Fruit fly (Drosophila melanogaster) whole organism, embryonic: Measurements from ENCODE around the gene CG5938.
A peak's percentile ranks its signal among the peaks of the same experiment; 100 is the strongest.

Experiments used
- CG10209 ChIP-seq: fragments of 200-800 bp; sonication (Bioruptor generic); optimal IDR thresholded peaks from 3 replicates; lab custom pipeline; 2017; ENCODE audit warnings: missing biosample characterization, mild to moderate bottlenecking, missing genetic modification characterization, missing genetic modification reagents
- CG10959 ChIP-seq: fragments of 200-800 bp; sonication (Bioruptor generic); IDR thresholded peaks from 2 replicates; pipeline ENCODE4 v1.3.6; 2022; ENCODE audit warnings: missing biosample characterization, missing genetic modification characterization
- CG11398 ChIP-seq: fragments of 200-800 bp; sonication (Bioruptor generic); optimal IDR thresholded peaks from 2 replicates; lab custom pipeline; 2016; ENCODE audit warnings: missing biosample characterization, missing genetic modification characterization
- CG12104 ChIP-seq: fragments of 200-800 bp; sonication (Bioruptor generic); optimal IDR thresholded peaks from 3 replicates; lab custom pipeline; 2016; ENCODE audit warnings: missing biosample characterization, missing genetic modification characterization
- CG12299 ChIP-seq: fragments of 200-800 bp; sonication (Bioruptor generic); optimal IDR thresholded peaks from 2 replicates; lab custom pipeline; 2018; ENCODE audit warnings: missing biosample characterization, mild to moderate bottlenecking, missing genetic modification characterization
- CG17568 ChIP-seq: fragments of 200-800 bp; sonication (Bioruptor generic); optimal IDR thresholded peaks from 2 replicates; lab custom pipeline; 2018; ENCODE audit warnings: missing biosample characterization, mild to moderate bottlenecking, missing genetic modification characterization, moderate library complexity
- CG18011 ChIP-seq: fragments of 200-800 bp; sonication (Bioruptor generic); optimal IDR thresholded peaks from 2 replicates; lab custom pipeline; 2017; ENCODE audit warnings: missing biosample characterization, missing genetic modification characterization, mild to moderate bottlenecking, moderate library complexity, missing genotype
- CG18476 ChIP-seq: fragments of 200-800 bp; sonication (Bioruptor generic); optimal IDR thresholded peaks from 2 replicates; lab custom pipeline; 2016; ENCODE audit warnings: missing biosample characterization, mild to moderate bottlenecking, missing genetic modification characterization
- CG2202 ChIP-seq: fragments of 200-800 bp; sonication (Bioruptor generic); optimal IDR thresholded peaks from 2 replicates; lab custom pipeline; 2018; ENCODE audit warnings: missing biosample characterization, mild to moderate bottlenecking, missing genetic modification characterization
- CG31441 ChIP-seq: fragments of 200-800 bp; sonication (Bioruptor generic); IDR thresholded peaks from 2 replicates; pipeline ENCODE4 v1.3.6; 2022; ENCODE audit warnings: missing biosample characterization, missing genetic modification characterization
- CG42726 ChIP-seq: fragments of 200-800 bp; sonication (Bioruptor generic); IDR thresholded peaks from 2 replicates; pipeline ENCODE4 v1.3.6; 2022; ENCODE audit warnings: missing biosample characterization, missing genetic modification characterization; ENCODE audit not compliant: partially characterized antibody
- CG4282 ChIP-seq: fragments of 200-800 bp; sonication (Bioruptor generic); optimal IDR thresholded peaks from 2 replicates; lab custom pipeline; 2016; ENCODE audit warnings: missing biosample characterization, missing genetic modification characterization
- CG4328 ChIP-seq: fragments of 200-800 bp; sonication (Bioruptor generic); optimal IDR thresholded peaks from 3 replicates; lab custom pipeline; 2017; ENCODE audit warnings: missing biosample characterization, missing genetic modification reagents, missing genetic modification characterization
- CG4404 ChIP-seq: fragments of 200-800 bp; sonication (Bioruptor generic); IDR thresholded peaks from 2 replicates; pipeline ENCODE4 v1.3.6; 2022; ENCODE audit warnings: missing biosample characterization, missing genetic modification characterization
- CG7271 ChIP-seq: fragments of 200-800 bp; sonication (Bioruptor generic); optimal IDR thresholded peaks from 2 replicates; lab custom pipeline; 2018; ENCODE audit warnings: missing biosample characterization, mild to moderate bottlenecking, missing genetic modification characterization, moderate library complexity
- CG7839 ChIP-seq: fragments of 200-800 bp; sonication (Bioruptor generic); optimal IDR thresholded peaks from 3 replicates; lab custom pipeline; 2018; ENCODE audit warnings: missing biosample characterization, mild to moderate bottlenecking, missing genetic modification characterization, moderate library complexity
- CG7928 ChIP-seq: fragments of 200-800 bp; sonication (Bioruptor generic); optimal IDR thresholded peaks from 2 replicates; lab custom pipeline; 2017; ENCODE audit warnings: missing biosample characterization, mild to moderate bottlenecking, missing genetic modification characterization
- CG8944 ChIP-seq: fragments of 200-800 bp; sonication (Bioruptor generic); optimal IDR thresholded peaks from 3 replicates; lab custom pipeline; 2016; ENCODE audit warnings: missing biosample characterization, missing genetic modification characterization
- CG9876 ChIP-seq: fragments of 200-800 bp; sonication (Bioruptor generic); optimal IDR thresholded peaks from 2 replicates; lab custom pipeline; 2016; ENCODE audit warnings: missing biosample characterization, missing genetic modification characterization
- CrebB ChIP-seq: fragments of 200-800 bp; sonication (Bioruptor generic); optimal IDR thresholded peaks from 3 replicates; lab custom pipeline; 2018; ENCODE audit warnings: missing biosample characterization, mild to moderate bottlenecking, missing genetic modification characterization
- D ChIP-seq, 2 experiments: fragments of 200-800 bp in 1 of 2; fragments of >200 bp in 1 of 2; sonication (Bioruptor generic) in 1 of 2; optimal IDR thresholded peaks; 2 replicates in 1 of 2; 3 replicates in 1 of 2; lab custom pipeline; 2017; ENCODE audit warnings: mild to moderate bottlenecking in 1 of 2, missing biosample characterization in 1 of 2, missing genetic modification characterization in 1 of 2, missing genetic modification reagents in 1 of 2
- Ets65A ChIP-seq: fragments of 200-800 bp; sonication (Bioruptor generic); peaks from one replicate; lab custom pipeline; 2016; ENCODE audit warnings: missing biosample characterization, missing genetic modification characterization
- HmgZ ChIP-seq: fragments of 200-800 bp; sonication (Bioruptor generic); optimal IDR thresholded peaks from 2 replicates; lab custom pipeline; 2018; ENCODE audit warnings: missing biosample characterization, mild to moderate bottlenecking, missing genetic modification characterization
- Hmr ChIP-seq: fragments of 200-800 bp; sonication (Bioruptor generic); optimal IDR thresholded peaks from 3 replicates; lab custom pipeline; 2017; ENCODE audit warnings: mild to moderate bottlenecking, missing biosample characterization, missing genetic modification reagents, missing genetic modification characterization
- Lpt ChIP-seq: fragments of >200 bp; optimal IDR thresholded peaks from 2 replicates; lab custom pipeline; 2018; ENCODE audit warnings: missing biosample characterization, missing genetic modification characterization
- MBD-R2 ChIP-seq: fragments of 200-800 bp; sonication (Bioruptor generic); IDR thresholded peaks from 2 replicates; pipeline ENCODE4 v1.3.6; 2022; ENCODE audit warnings: missing biosample characterization, missing genetic modification characterization
- Sin3A ChIP-seq: fragments of >200 bp; optimal IDR thresholded peaks from 2 replicates; lab custom pipeline; 2018
- Xbp1 ChIP-seq: fragments of 200-800 bp; sonication (Bioruptor generic); optimal IDR thresholded peaks from 3 replicates; lab custom pipeline; 2016; ENCODE audit warnings: missing biosample characterization, mild to moderate bottlenecking, missing genetic modification characterization
- abd-A ChIP-seq: fragments of 200-800 bp; sonication (Bioruptor generic); optimal IDR thresholded peaks from 3 replicates; lab custom pipeline; 2019; ENCODE audit warnings: missing biosample characterization, mild to moderate bottlenecking, missing genetic modification characterization, moderate library complexity
- amos ChIP-seq: fragments of 200-800 bp; sonication (Bioruptor generic); IDR thresholded peaks from 2 replicates; pipeline ENCODE4 v1.3.6; 2022; ENCODE audit warnings: missing biosample characterization, missing genetic modification characterization; ENCODE audit not compliant: partially characterized antibody
- corto ChIP-seq: fragments of 200-800 bp; sonication (Bioruptor generic); optimal IDR thresholded peaks from 2 replicates; lab custom pipeline; 2016; ENCODE audit warnings: missing biosample characterization, mild to moderate bottlenecking, missing genetic modification characterization, moderate library complexity
- dan ChIP-seq: fragments of 200-800 bp; sonication (Bioruptor generic); IDR thresholded peaks from 2 replicates; pipeline ENCODE4 v1.3.6; 2022; ENCODE audit warnings: missing biosample characterization, missing genetic modification characterization
- dm ChIP-seq: fragments of 200-800 bp; sonication (Bioruptor generic); optimal IDR thresholded peaks from 3 replicates; lab custom pipeline; 2016; ENCODE audit warnings: missing biosample characterization, missing genetic modification characterization
- ems ChIP-seq: fragments of 200-800 bp; sonication (Bioruptor generic); optimal IDR thresholded peaks from 3 replicates; lab custom pipeline; 2016; ENCODE audit warnings: missing biosample characterization, missing genetic modification characterization
- fd3F ChIP-seq: fragments of 200-800 bp; sonication (Bioruptor generic); optimal IDR thresholded peaks from 2 replicates; lab custom pipeline; 2018; ENCODE audit warnings: missing biosample characterization, mild to moderate bottlenecking, missing genetic modification characterization, moderate library complexity
- gce ChIP-seq: fragments of 200-800 bp; sonication (Bioruptor generic); IDR thresholded peaks from 3 replicates; pipeline ENCODE4 v1.3.6; 2022; ENCODE audit warnings: missing biosample characterization, missing genetic modification characterization
- grn ChIP-seq: fragments of 200-800 bp; sonication (Bioruptor generic); optimal IDR thresholded peaks from 3 replicates; lab custom pipeline; 2017; ENCODE audit warnings: missing biosample characterization, missing genetic modification characterization
- gsb ChIP-seq: fragments of 200-800 bp; sonication (Bioruptor generic); IDR thresholded peaks from 2 replicates; pipeline ENCODE4 v1.3.6; 2022; ENCODE audit warnings: missing biosample characterization, missing genetic modification characterization
- h ChIP-seq: fragments of >200 bp; optimal IDR thresholded peaks from 2 replicates; lab custom pipeline; 2017
- hb ChIP-seq: fragments of 200-800 bp; sonication (Bioruptor generic); IDR thresholded peaks from 3 replicates; pipeline ENCODE4 v1.3.6; 2022; ENCODE audit warnings: missing biosample characterization, missing genetic modification characterization; ENCODE audit not compliant: partially characterized antibody
- nerfin-1 ChIP-seq: fragments of 200-800 bp; sonication (Bioruptor generic); optimal IDR thresholded peaks from 3 replicates; lab custom pipeline; 2019; ENCODE audit warnings: missing biosample characterization, mild to moderate bottlenecking, missing genetic modification characterization, moderate library complexity
- nerfin-2 ChIP-seq: fragments of 200-800 bp; sonication (Bioruptor generic); IDR thresholded peaks from 2 replicates; pipeline ENCODE4 v1.3.6; 2022; ENCODE audit warnings: missing biosample characterization, missing genetic modification characterization; ENCODE audit not compliant: partially characterized antibody
- p53 ChIP-seq: fragments of 200-800 bp; sonication (Bioruptor generic); optimal IDR thresholded peaks from 2 replicates; lab custom pipeline; 2016; ENCODE audit warnings: missing biosample characterization, missing genetic modification characterization
- pros ChIP-seq: fragments of 200-800 bp; sonication (Bioruptor generic); optimal IDR thresholded peaks from 3 replicates; lab custom pipeline; 2019; ENCODE audit warnings: missing biosample characterization, mild to moderate bottlenecking, missing genetic modification characterization, moderate library complexity
- rib ChIP-seq: fragments of 200-800 bp; sonication (Bioruptor generic); IDR thresholded peaks from 2 replicates; pipeline ENCODE4 v1.3.6; 2022; ENCODE audit warnings: missing biosample characterization, missing genetic modification characterization
- sna ChIP-seq: fragments of 200-800 bp; sonication (Bioruptor generic); IDR thresholded peaks from 2 replicates; pipeline ENCODE4 v1.3.6; 2022; ENCODE audit warnings: missing biosample characterization, missing genetic modification characterization; ENCODE audit not compliant: partially characterized antibody
- so ChIP-seq: fragments of 200-800 bp; sonication (Bioruptor generic); IDR thresholded peaks from 3 replicates; pipeline ENCODE4 v1.3.6; 2022; ENCODE audit warnings: missing biosample characterization, missing genetic modification characterization
- tll ChIP-seq, 2 experiments: fragments of 200-800 bp in 1 of 2; fragments of >200 bp in 1 of 2; sonication (Bioruptor generic) in 1 of 2; optimal IDR thresholded peaks; 2 replicates each; lab custom pipeline; 2017 to 2019; ENCODE audit warnings: missing biosample characterization in 2 of 2, missing genetic modification characterization in 2 of 2, mild to moderate bottlenecking in 1 of 2, moderate library complexity in 1 of 2
- unpg ChIP-seq: fragments of 200-800 bp; sonication (Bioruptor generic); optimal IDR thresholded peaks from 3 replicates; lab custom pipeline; 2018; ENCODE audit warnings: missing biosample characterization, mild to moderate bottlenecking, missing genetic modification characterization, moderate library complexity
- vvl ChIP-seq: fragments of 200-800 bp; sonication (Bioruptor generic); IDR thresholded peaks from 2 replicates; pipeline ENCODE4 v1.3.6; 2022; ENCODE audit warnings: missing biosample characterization, missing genetic modification characterization
- zfh1 ChIP-seq: fragments of 200-800 bp; sonication (Bioruptor generic); IDR thresholded peaks from 3 replicates; pipeline ENCODE4 v1.3.6; 2022; ENCODE audit warnings: missing biosample characterization, missing genetic modification characterization

CG5938 gene

DNA sequence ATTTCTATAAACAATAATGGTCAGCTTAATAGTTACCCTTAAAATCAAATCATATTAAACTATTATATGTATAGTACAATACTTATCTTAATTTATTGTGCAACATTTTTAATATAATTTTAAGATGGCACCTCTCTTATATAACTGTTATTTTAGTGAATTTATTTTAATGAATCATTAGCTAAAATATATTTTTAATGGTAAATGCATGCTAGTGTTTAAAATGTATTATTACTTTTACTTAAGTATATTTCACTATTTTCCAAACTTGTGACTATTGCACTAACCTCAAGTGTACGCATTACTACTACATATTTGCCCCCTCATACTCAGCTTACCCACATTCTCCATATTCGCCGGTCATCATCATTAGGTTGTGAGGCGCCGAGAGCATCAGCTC lies 28.3 kb upstream of the CG5938 start (continued):
- TF ChIP-seq sna (GFP tag; lab: Robert Waterston, UW) = no peak
- TF ChIP-seq so = no peak
- TF ChIP-seq D (optimal IDR thresholded peaks at IDR 0.05; lab: Kevin White, UChicago) = no peak
- peak; percentile 72 for TF ChIP-seq D (GFP tag; optimal IDR thresholded peaks at IDR 0.05; lab: Kevin White, UChicago)
- TF ChIP-seq CG7839 (tag; lab: Kevin White, UChicago) = peak; percentile 92
- no peak for TF ChIP-seq CG11398 (GFP tag; lab: Kevin White, UChicago)
- no peak for TF ChIP-seq CG4404
- TF ChIP-seq CG8944 (GFP tag; lab: Kevin White, UChicago) = no peak
- no peak for TF ChIP-seq nerfin-2
- TF ChIP-seq nerfin-1 (tag; lab: Kevin White, UChicago) = peak; percentile 87
- TF ChIP-seq CG10209 (GFP tag; lab: Kevin White, UChicago) = peak; percentile 78
- peak; percentile 61 for TF ChIP-seq HmgZ
- peak; percentile 46; the same call in 1 of the 3 replicates for TF ChIP-seq zfh1 (GFP tag; lab: Robert Waterston, UW)
- TF ChIP-seq rib (GFP tag; lab: Robert Waterston, UW) = no peak
- no peak for TF ChIP-seq Ets65A (GFP tag; lab: Kevin White, UChicago)
- no peak for TF ChIP-seq hb (GFP tag; lab: Robert Waterston, UW)
- peak; percentile 24 for TF ChIP-seq CG7271 (tag; lab: Kevin White, UChicago)
- no peak; the same call in 1 of the 2 replicates for TF ChIP-seq MBD-R2 (GFP tag; lab: Robert Waterston, UW)
- TF ChIP-seq Sin3A (lab: Kevin White, UChicago) = no peak
- TF ChIP-seq Lpt (GFP tag; lab: Kevin White, UChicago) = no peak
- no peak for TF ChIP-seq corto (GFP tag; lab: Kevin White, UChicago)
- no peak for TF ChIP-seq h (lab: Kevin White, UChicago)
- TF ChIP-seq dm (GFP tag; lab: Kevin White, UChicago) = no peak
- no peak for TF ChIP-seq amos
- no peak for TF ChIP-seq dan
- TF ChIP-seq Xbp1 (GFP tag; lab: Kevin White, UChicago) = peak; percentile 62
- no peak for TF ChIP-seq CG18011 (GFP tag; lab: Kevin White, UChicago)
- TF ChIP-seq Hmr (GFP tag; lab: Kevin White, UChicago) = peak; percentile 71
- TF ChIP-seq CG17568 (GFP tag; lab: Kevin White, UChicago) = no peak
- TF ChIP-seq gsb = no peak
- no peak for TF ChIP-seq CG7928
- TF ChIP-seq CG12299 = peak; percentile 74
- TF ChIP-seq CG12104 (GFP tag; lab: Kevin White, UChicago) = peak; percentile 75
- TF ChIP-seq CG42726 = no peak
- peak; percentile 72 for TF ChIP-seq CG2202 (tag; lab: Kevin White, UChicago)
- no peak for TF ChIP-seq CG9876
- no peak for TF ChIP-seq CG18476 (GFP tag; lab: Kevin White, UChicago)
- peak; percentile 62 for TF ChIP-seq abd-A (tag; lab: Kevin White, UChicago)
- TF ChIP-seq CG4282 (GFP tag; lab: Kevin White, UChicago) = no peak
- TF ChIP-seq vvl (GFP tag; lab: Robert Waterston, UW) = peak; percentile 86
- peak; percentile 88 for TF ChIP-seq unpg (GFP tag; lab: Kevin White, UChicago)
- no peak for TF ChIP-seq tll (GFP tag; optimal IDR thresholded peaks at IDR 0.05; lab: Kevin White, UChicago)
- peak; percentile 64 for TF ChIP-seq fd3F (GFP tag; lab: Kevin White, UChicago)
- peak; percentile 68 for TF ChIP-seq CrebB (tag; lab: Kevin White, UChicago)
- no peak for TF ChIP-seq grn (GFP tag; lab: Kevin White, UChicago)
- TF ChIP-seq gce = peak; percentile 33; the same call in 1 of the 3 replicates
- peak; percentile 35 for TF ChIP-seq pros
- TF ChIP-seq p53 (GFP tag; lab: Kevin White, UChicago) = no peak
- TF ChIP-seq CG10959 (GFP tag; lab: Robert Waterston, UW) = no peak
- peak; percentile 72 for TF ChIP-seq CG4328 (GFP tag; lab: Kevin White, UChicago)
- TF ChIP-seq ems (GFP tag; lab: Kevin White, UChicago) = no peak
- peak; percentile 96 for TF ChIP-seq CG31441 (GFP tag; lab: Robert Waterston, UW)
